Worm (Caenorhabditis elegans) whole organism, late embryonic: ENCODE results near the gene M01H9.2.

Source experiments
- C08G9.2 ChIP-seq: sonication (generic microtip); optimal IDR thresholded peaks from 2 replicates; lab custom pipeline; 2016; ENCODE audit warnings: mild to moderate bottlenecking, missing genetic modification characterization, moderate library complexity, missing compliant biosample characterization
- F13H6.1 ChIP-seq: sonication (generic microtip); optimal IDR thresholded peaks from 2 replicates; lab custom pipeline; 2016; ENCODE audit warnings: missing genetic modification characterization, missing compliant biosample characterization
- K09A11.1 ChIP-seq: sonication (generic microtip); optimal IDR thresholded peaks from 2 replicates; lab custom pipeline; 2017; ENCODE audit warnings: antibody characterized with exemption, mild to moderate bottlenecking, missing genetic modification characterization, missing compliant biosample characterization; ENCODE audit not compliant: insufficient read depth
- ceh-18 ChIP-seq: sonication (generic microtip); optimal IDR thresholded peaks from 2 replicates; lab custom pipeline; 2016; ENCODE audit warnings: missing genetic modification characterization, missing compliant biosample characterization
- ceh-2 ChIP-seq: sonication (generic microtip); optimal IDR thresholded peaks from 2 replicates; lab custom pipeline; 2016; ENCODE audit warnings: missing genotype, missing genetic modification characterization, missing compliant biosample characterization
- ceh-31 ChIP-seq: sonication (generic microtip); optimal IDR thresholded peaks from 2 replicates; lab custom pipeline; 2016; ENCODE audit warnings: missing genetic modification characterization, missing compliant biosample characterization
- ceh-34 ChIP-seq: sonication (generic microtip); optimal IDR thresholded peaks from 2 replicates; lab custom pipeline; 2016; ENCODE audit warnings: mild to moderate bottlenecking, missing genetic modification characterization, missing compliant biosample characterization
- ceh-45 ChIP-seq: fragments of 200-800 bp; sonication (Bioruptor generic); IDR thresholded peaks from 2 replicates; pipeline ENCODE4 v1.3.6; 2022; ENCODE audit warnings: missing genetic modification reagents, missing genetic modification characterization, missing compliant biosample characterization
- dve-1 ChIP-seq: sonication (generic microtip); optimal IDR thresholded peaks from 2 replicates; lab custom pipeline; 2017; ENCODE audit warnings: antibody characterized with exemption, mild to moderate bottlenecking, missing genetic modification characterization, missing compliant biosample characterization
- elt-2 ChIP-seq: sonication (generic microtip); optimal IDR thresholded peaks from 2 replicates; lab custom pipeline; 2016; ENCODE audit warnings: missing genetic modification reagents, missing genetic modification characterization, missing compliant biosample characterization
- fax-1 ChIP-seq: sonication (generic microtip); optimal IDR thresholded peaks from 2 replicates; lab custom pipeline; 2016; ENCODE audit warnings: missing genotype, missing genetic modification characterization, missing compliant biosample characterization
- fkh-10 ChIP-seq: fragments of 150-350 bp; optimal IDR thresholded peaks from 2 replicates; lab custom pipeline; 2014; ENCODE audit warnings: missing biosample characterization, missing genetic modification reagents, missing genetic modification characterization
- gmeb-2 ChIP-seq: sonication (generic microtip); optimal IDR thresholded peaks from 2 replicates; lab custom pipeline; 2016; ENCODE audit warnings: missing genetic modification characterization, inconsistent platforms, missing compliant biosample characterization
- hlh-15 ChIP-seq: sonication (generic microtip); optimal IDR thresholded peaks from 2 replicates; lab custom pipeline; 2016; ENCODE audit warnings: missing genetic modification characterization, missing compliant biosample characterization
- hlh-30 ChIP-seq: sonication (generic microtip); optimal IDR thresholded peaks from 2 replicates; lab custom pipeline; 2017; ENCODE audit warnings: antibody characterized with exemption, missing genetic modification characterization, missing compliant biosample characterization; ENCODE audit not compliant: insufficient read depth
- mec-3 ChIP-seq: sonication (generic microtip); optimal IDR thresholded peaks from 2 replicates; lab custom pipeline; 2016; ENCODE audit warnings: borderline replicate concordance, missing genetic modification characterization, missing compliant biosample characterization
- nfya-1 ChIP-seq: sonication (generic microtip); optimal IDR thresholded peaks from 2 replicates; lab custom pipeline; 2017; ENCODE audit warnings: missing genetic modification characterization, mild to moderate bottlenecking, missing compliant biosample characterization, antibody characterized with exemption, moderate library complexity
- pat-9 ChIP-seq: fragments of 200-800 bp; sonication (Bioruptor generic); optimal IDR thresholded peaks from 2 replicates; lab custom pipeline; 2018; ENCODE audit warnings: mild to moderate bottlenecking, missing genetic modification characterization, moderate library complexity, missing compliant biosample characterization
- pha-2 ChIP-seq: sonication (generic microtip); optimal IDR thresholded peaks from 2 replicates; lab custom pipeline; 2017; ENCODE audit warnings: mild to moderate bottlenecking, missing genetic modification characterization, missing compliant biosample characterization
- pros-1 ChIP-seq: fragments of 150-350 bp; optimal IDR thresholded peaks from 2 replicates; lab custom pipeline; 2014; ENCODE audit warnings: missing biosample characterization, missing genetic modification reagents, missing genetic modification characterization
- rnt-1 ChIP-seq: sonication (generic microtip); optimal IDR thresholded peaks from 2 replicates; lab custom pipeline; 2016; ENCODE audit warnings: missing genetic modification characterization, missing compliant biosample characterization
- tbx-2 ChIP-seq: sonication (generic microtip); optimal IDR thresholded peaks from 2 replicates; lab custom pipeline; 2016; ENCODE audit warnings: missing genetic modification characterization, missing compliant biosample characterization
- tbx-7 ChIP-seq: sonication (generic microtip); optimal IDR thresholded peaks from 2 replicates; lab custom pipeline; 2016; ENCODE audit warnings: missing genotype, missing genetic modification characterization, missing compliant biosample characterization
- unc-3 ChIP-seq, 2 experiments: fragments of 200-800 bp in 1 of 2; sonication (Bioruptor generic) in 1 of 2; sonication (generic microtip) in 1 of 2; conservative IDR thresholded peaks in 1 of 2; optimal IDR thresholded peaks in 1 of 2; 2 replicates each; pipeline versions ENCODE4 v1.3.6 to Lab custom; 2016 to 2022; ENCODE audit warnings: missing compliant biosample characterization in 2 of 2, missing genetic modification characterization in 2 of 2, missing genetic modification reagents in 1 of 2
- unc-55 ChIP-seq: sonication (generic microtip); optimal IDR thresholded peaks from 2 replicates; lab custom pipeline; 2017; ENCODE audit warnings: missing biosample characterization, missing genetic modification reagents, missing genetic modification characterization

M01H9.2 gene

ce11 chrIV:4478612-4479011 lies 15.6 kb upstream of the M01H9.2 start (continued):
- TF ChIP-seq C08G9.2 (tag; lab: Kevin White, UChicago): no peak
- no peak for TF ChIP-seq unc-55 (GFP tag; lab: Kevin White, UChicago)
- no peak for TF ChIP-seq ceh-18 (tag; lab: Kevin White, UChicago)
- no peak for TF ChIP-seq ceh-2 (tag; lab: Kevin White, UChicago)

ce11 chrIV:4477009-4477471 lies 14.0 kb upstream of the M01H9.2 start, which contains the start of gene M01H9.3:
Gene M01H9.3, minus strand, starts transcription at chrIV:4477059.
- no peak for TF ChIP-seq K09A11.1 (tag; lab: Kevin White, UChicago)
- TF ChIP-seq unc-55 (GFP tag; lab: Kevin White, UChicago): peak; percentile 51
- TF ChIP-seq pros-1 (tag; lab: Kevin White, UChicago): no peak
- TF ChIP-seq ceh-18 (tag; lab: Kevin White, UChicago): peak; percentile 82
- TF ChIP-seq dve-1: no peak
- no peak for TF ChIP-seq fax-1
- TF ChIP-seq unc-3 (GFP tag; conservative IDR thresholded peaks at IDR 0.05; lab: Robert Waterston, UW): no peak
- no peak for TF ChIP-seq unc-3 (tag; optimal IDR thresholded peaks at IDR 0.05; lab: Kevin White, UChicago)
- no peak for TF ChIP-seq pha-2 (tag; lab: Kevin White, UChicago)

- no peak for TF ChIP-seq unc-3 (GFP tag; conservative IDR thresholded peaks at IDR 0.05; lab: Robert Waterston, UW)
- TF ChIP-seq unc-3 (tag; optimal IDR thresholded peaks at IDR 0.05; lab: Kevin White, UChicago): no peak
- TF ChIP-seq elt-2: no peak
- TF ChIP-seq mec-3 (tag; lab: Kevin White, UChicago): no peak
- TF ChIP-seq tbx-7: no peak
- no peak for TF ChIP-seq K09A11.1 (tag; lab: Kevin White, UChicago)
- no peak for TF ChIP-seq nfya-1 (tag; lab: Kevin White, UChicago)
- TF ChIP-seq F13H6.1 (tag; lab: Kevin White, UChicago): no peak
- no peak for TF ChIP-seq rnt-1 (tag; lab: Kevin White, UChicago)
Measured at ce11 chrIV:4475362-4476086, 12.5 kb upstream of the M01H9.2 start.

ce11 chrIV:4473767-4474166 lies 10.7 kb upstream of the M01H9.2 start:
- TF ChIP-seq ceh-34 (tag; lab: Kevin White, UChicago) (no peak), ceh-45 (no peak), K09A11.1 (tag; lab: Kevin White, UChicago) (no peak), dve-1 (no peak), tbx-2 (tag; lab: Kevin White, UChicago) (no peak), fkh-10 (no peak), gmeb-2 (tag; lab: Kevin White, UChicago) (no peak), hlh-15 (tag; lab: Kevin White, UChicago) (no peak), mec-3 (tag; lab: Kevin White, UChicago) (no peak), ceh-18 (tag; lab: Kevin White, UChicago) (no peak), tbx-7 (no peak), pat-9 (no peak), pros-1 (tag; lab: Kevin White, UChicago) (no peak), ceh-31 (tag; lab: Kevin White, UChicago) (no peak)

ce11 chrIV:4472418-4473173 lies 9.6 kb upstream of the M01H9.2 start:
- TF ChIP-seq elt-2: no peak
- TF ChIP-seq hlh-30 (tag; lab: Kevin White, UChicago): peak; percentile 8
